Worm (Caenorhabditis elegans) whole organism, L4 larva: Measurements from ENCODE around the gene M05D6.1.

Experiments used
- F26F4.8 ChIP-seq: fragments of 200-800 bp; sonication (Bioruptor generic); conservative IDR thresholded peaks from 2 replicates; pipeline ENCODE4 v1.3.6; 2022; ENCODE audit warnings: missing genetic modification characterization, missing compliant biosample characterization
- F44E2.7 ChIP-seq: fragments of 200-800 bp; sonication (Bioruptor generic); IDR thresholded peaks from 2 replicates; pipeline ENCODE4 v2.1.2; 2022; ENCODE audit warnings: missing genetic modification characterization, missing compliant biosample characterization
- R02D3.7 ChIP-seq: fragments of 150-350 bp; sonication (generic microtip); optimal IDR thresholded peaks from 3 replicates; lab custom pipeline; 2014; ENCODE audit warnings: missing biosample characterization, missing genetic modification characterization
- Y5F2A.4 ChIP-seq: fragments of 200-800 bp; sonication (Bioruptor generic); optimal IDR thresholded peaks from 2 replicates; lab custom pipeline; 2018; ENCODE audit warnings: mild to moderate bottlenecking, missing genetic modification characterization, missing compliant biosample characterization
- aha-1 ChIP-seq: fragments of 150-350 bp; peaks from one replicate; lab custom pipeline; 2014; ENCODE audit warnings: missing biosample characterization, missing genetic modification characterization
- ama-1 ChIP-seq: fragments of 150-350 bp; optimal IDR thresholded peaks from 2 replicates; lab custom pipeline; 2014; ENCODE audit warnings: inconsistent platforms, mixed read lengths
- ceh-62 ChIP-seq: sonication (generic microtip); optimal IDR thresholded peaks from 2 replicates; lab custom pipeline; 2017; ENCODE audit warnings: missing biosample characterization, missing genetic modification characterization
- ces-1 ChIP-seq: fragments of 150-350 bp; sonication (generic microtip); optimal IDR thresholded peaks from 4 replicates; lab custom pipeline; 2014; ENCODE audit warnings: missing biosample characterization, missing genetic modification reagents, missing genetic modification characterization
- cey-2 ChIP-seq: sonication (generic microtip); optimal IDR thresholded peaks from 3 replicates; lab custom pipeline; 2017; ENCODE audit warnings: missing genetic modification characterization, mild to moderate bottlenecking, missing compliant biosample characterization, antibody characterized with exemption, borderline replicate concordance; ENCODE audit not compliant: insufficient read depth
- ctbp-1 ChIP-seq: fragments of 200-800 bp; sonication (Bioruptor generic); IDR thresholded peaks from 2 replicates; pipeline ENCODE4 v1.3.6; 2022; ENCODE audit warnings: missing genetic modification reagents, missing genetic modification characterization, missing compliant biosample characterization
- daf-16 ChIP-seq, 3 experiments: sonication (generic microtip); optimal IDR thresholded peaks; 2 replicates each; lab custom pipeline; 2016 to 2017; ENCODE audit warnings: missing genetic modification characterization in 3 of 3, missing genetic modification reagents in 3 of 3, mild to moderate bottlenecking in 2 of 3, missing compliant biosample characterization in 2 of 3, missing biosample characterization in 1 of 3, moderate library complexity in 1 of 3
- dmd-6 ChIP-seq: fragments of 200-800 bp; sonication (Bioruptor generic); IDR thresholded peaks from 2 replicates; pipeline ENCODE4 v1.3.6; 2022; ENCODE audit warnings: missing genetic modification reagents, missing genetic modification characterization, missing compliant biosample characterization
- dmd-8 ChIP-seq: fragments of 200-800 bp; sonication (Bioruptor generic); IDR thresholded peaks from 2 replicates; pipeline ENCODE4 v1.3.6; 2022; ENCODE audit warnings: missing genetic modification characterization, missing compliant biosample characterization
- duxl-1 ChIP-seq: sonication (generic microtip); optimal IDR thresholded peaks from 2 replicates; lab custom pipeline; 2016; ENCODE audit warnings: mild to moderate bottlenecking, missing genetic modification characterization, moderate library complexity, missing compliant biosample characterization; ENCODE audit not compliant: poor library complexity
- dve-1 ChIP-seq: sonication (generic microtip); optimal IDR thresholded peaks from 2 replicates; lab custom pipeline; 2017; ENCODE audit warnings: antibody characterized with exemption, mild to moderate bottlenecking, missing genetic modification characterization, missing compliant biosample characterization; ENCODE audit not compliant: insufficient read depth
- fkh-10 ChIP-seq: fragments of 150-350 bp; optimal IDR thresholded peaks from 2 replicates; lab custom pipeline; 2014; ENCODE audit warnings: missing biosample characterization, missing genetic modification reagents, missing genetic modification characterization
- hlh-11 ChIP-seq: fragments of 200-800 bp; sonication (Bioruptor generic); optimal IDR thresholded peaks from 2 replicates; lab custom pipeline; 2018; ENCODE audit warnings: mild to moderate bottlenecking, missing genetic modification characterization, missing compliant biosample characterization
- hlh-30 ChIP-seq: sonication (generic microtip); optimal IDR thresholded peaks from 2 replicates; lab custom pipeline; 2017; ENCODE audit warnings: antibody characterized with exemption, mild to moderate bottlenecking, missing genetic modification characterization, missing compliant biosample characterization; ENCODE audit not compliant: insufficient read depth
- jun-1 ChIP-seq: fragments of 150-350 bp; optimal IDR thresholded peaks from 2 replicates; lab custom pipeline; 2014; ENCODE audit warnings: missing biosample characterization, missing genetic modification reagents, missing genetic modification characterization
- lin-1 ChIP-seq: fragments of 200-800 bp; sonication (Bioruptor generic); IDR thresholded peaks from 2 replicates; pipeline ENCODE4 v1.3.6; 2022; ENCODE audit warnings: missing genetic modification reagents, missing genetic modification characterization, missing compliant biosample characterization
- lin-15B ChIP-seq: fragments of 150-350 bp; sonication (generic microtip); optimal IDR thresholded peaks from 3 replicates; lab custom pipeline; 2014; ENCODE audit warnings: missing biosample characterization, missing genetic modification characterization
- lin-29 ChIP-seq: fragments of 200-800 bp; sonication (Bioruptor generic); IDR thresholded peaks from 2 replicates; pipeline ENCODE4 v1.3.6; 2022; ENCODE audit warnings: missing genetic modification reagents, missing genetic modification characterization, missing compliant biosample characterization
- lin-38 ChIP-seq: fragments of 200-800 bp; sonication (Bioruptor generic); IDR thresholded peaks from 2 replicates; pipeline ENCODE4 v1.3.6; 2022; ENCODE audit warnings: missing genetic modification reagents, missing genetic modification characterization, missing compliant biosample characterization
- lsy-2 ChIP-seq, 2 experiments: fragments of 150-350 bp in 1 of 2; sonication (generic microtip) in 1 of 2; optimal IDR thresholded peaks; 2 replicates each; lab custom pipeline; 2014 to 2017; ENCODE audit warnings: missing biosample characterization in 2 of 2, missing genetic modification characterization in 2 of 2
- madf-5 ChIP-seq, 2 experiments: fragments of 200-800 bp; sonication (Bioruptor generic); IDR thresholded peaks; 2 replicates each; pipeline ENCODE4 v1.3.6; 2022; ENCODE audit warnings: missing compliant biosample characterization in 2 of 2, missing genetic modification characterization in 2 of 2
- nhr-10 ChIP-seq: fragments of 150-350 bp; optimal IDR thresholded peaks from 2 replicates; lab custom pipeline; 2014; ENCODE audit warnings: missing biosample characterization, missing genetic modification characterization
- nhr-25 ChIP-seq: sonication (generic microtip); optimal IDR thresholded peaks from 2 replicates; lab custom pipeline; 2017; ENCODE audit warnings: missing genetic modification characterization, mild to moderate bottlenecking, missing compliant biosample characterization, antibody characterized with exemption, moderate library complexity, borderline replicate concordance; ENCODE audit not compliant: insufficient read depth
- nhr-28 ChIP-seq: fragments of 150-350 bp; optimal IDR thresholded peaks from 2 replicates; lab custom pipeline; 2014; ENCODE audit warnings: missing biosample characterization, missing genetic modification characterization
- nhr-41 ChIP-seq: fragments of 200-800 bp; sonication (Bioruptor generic); IDR thresholded peaks from 2 replicates; pipeline ENCODE4 v1.3.6; 2022; ENCODE audit warnings: missing genetic modification reagents, missing genetic modification characterization, missing compliant biosample characterization
- nhr-48 ChIP-seq: sonication (generic microtip); optimal IDR thresholded peaks from 2 replicates; lab custom pipeline; 2016; ENCODE audit warnings: mild to moderate bottlenecking, missing genetic modification characterization, missing compliant biosample characterization
- nhr-6 ChIP-seq: fragments of 150-350 bp; optimal IDR thresholded peaks from 2 replicates; lab custom pipeline; 2014; ENCODE audit warnings: missing biosample characterization, missing genetic modification characterization
- nhr-76 ChIP-seq: fragments of 150-350 bp; optimal IDR thresholded peaks from 2 replicates; lab custom pipeline; 2014; ENCODE audit warnings: missing biosample characterization, missing genetic modification characterization
- saeg-2 ChIP-seq: fragments of 200-800 bp; sonication (Bioruptor generic); IDR thresholded peaks from 2 replicates; pipeline ENCODE4 v1.3.6; 2022; ENCODE audit warnings: missing genetic modification reagents, missing genetic modification characterization, missing compliant biosample characterization
- set-16 ChIP-seq: fragments of 200-800 bp; sonication (Bioruptor generic); IDR thresholded peaks from 2 replicates; pipeline ENCODE4 v1.3.6; 2022; ENCODE audit warnings: missing genetic modification reagents, missing genetic modification characterization, missing compliant biosample characterization
- tag-97 ChIP-seq: fragments of 200-800 bp; sonication (Bioruptor generic); IDR thresholded peaks from 2 replicates; pipeline ENCODE4 v1.3.6; 2022; ENCODE audit warnings: missing genetic modification characterization, missing compliant biosample characterization
- unc-130 ChIP-seq: sonication (generic microtip); optimal IDR thresholded peaks from 2 replicates; lab custom pipeline; 2016; ENCODE audit warnings: missing genetic modification reagents, missing genetic modification characterization, missing compliant biosample characterization
- unc-62 ChIP-seq, 3 experiments: fragments of 150-350 bp in 1 of 3; sonication (generic microtip); optimal IDR thresholded peaks in 2 of 3; peaks in 1 of 3; 1 replicate in 1 of 3; 2 replicates in 2 of 3; lab custom pipeline; 2014 to 2017; ENCODE audit warnings: missing biosample characterization in 3 of 3, missing genetic modification characterization in 3 of 3, missing genetic modification reagents in 3 of 3, missing genotype in 1 of 3
- vab-7 ChIP-seq: fragments of 200-800 bp; sonication (Bioruptor generic); IDR thresholded peaks from 2 replicates; pipeline ENCODE4 v1.3.6; 2022; ENCODE audit warnings: missing genetic modification reagents, missing genetic modification characterization, missing compliant biosample characterization

M05D6.1 gene

ce11 chrII:8508956-8509355 lies 33.8 kb upstream of the M05D6.1 start, which contains the start of gene T13H5.1:
T13H5.1 (minus strand) TSS chrII:8509056.
- TF ChIP-seq aha-1 (tag; lab: Kevin White, UChicago) (peak; percentile 12), jun-1 (no peak), F26F4.8 (GFP tag; lab: Robert Waterston, UW) (no peak), ctbp-1 (GFP tag; lab: Robert Waterston, UW) (no peak), unc-62 (GFP tag; optimal IDR thresholded peaks at IDR 0.05 in 1 of 2; lab: Kevin White, UChicago) (no peak), unc-62 (tag; optimal IDR thresholded peaks at IDR 0.05; lab: Kevin White, UChicago) (no peak), ceh-62 (tag; lab: Kevin White, UChicago) (no peak)

ce11 chrII:8506759-8507158 lies 31.6 kb upstream of the M05D6.1 start:
- TF ChIP-seq cey-2 (tag; lab: Kevin White, UChicago) (no peak), dmd-8 (GFP tag; lab: Robert Waterston, UW) (no peak), lin-1 (GFP tag; lab: Robert Waterston, UW) (no peak), nhr-25 (tag; lab: Kevin White, UChicago) (no peak), tag-97 (GFP tag; lab: Robert Waterston, UW) (no peak), ces-1 (GFP tag; lab: Kevin White, UChicago) (no peak), saeg-2 (no peak), F44E2.7 (no peak), nhr-41 (GFP tag; lab: Robert Waterston, UW) (no peak), dve-1 (peak; percentile 67), nhr-48 (peak; percentile 21), nhr-6 (tag; lab: Kevin White, UChicago) (no peak), nhr-28 (peak; percentile 16), set-16 (no peak), nhr-76 (tag; lab: Kevin White, UChicago) (no peak), lin-29 (no peak), hlh-30 (tag; lab: Kevin White, UChicago) (no peak), hlh-11 (tag; lab: Kevin White, UChicago) (peak; percentile 2), lin-38 (GFP tag; lab: Robert Waterston, UW) (no peak), fkh-10 (GFP tag; lab: Kevin White, UChicago) (no peak), Y5F2A.4 (GFP tag; lab: Kevin White, UChicago) (no peak), unc-130 (GFP tag; lab: Kevin White, UChicago) (no peak), duxl-1 (tag; lab: Kevin White, UChicago) (no peak), lsy-2 (tag; optimal IDR thresholded peaks at IDR 0.05; lab: Kevin White, UChicago) (no peak), daf-16 (GFP tag; optimal IDR thresholded peaks at IDR 0.05; lab: Kevin White, UChicago) (no peak), daf-16 (tag; optimal IDR thresholded peaks at IDR 0.05; lab: Kevin White, UChicago) (peak; percentile 35), madf-5 (GFP tag; IDR thresholded peaks at IDR 0.05; lab: Robert Waterston, UW) (no peak), aha-1 (tag; lab: Kevin White, UChicago) (no peak), dmd-6 (GFP tag; lab: Robert Waterston, UW) (peak; percentile 56; the same call in 1 of the 2 replicates), unc-62 (GFP tag; optimal IDR thresholded peaks at IDR 0.05 in 1 of 2; lab: Kevin White, UChicago) (peak in 1 of 2 experiments; percentile 87), unc-62 (tag; optimal IDR thresholded peaks at IDR 0.05; lab: Kevin White, UChicago) (no peak), lin-15B (tag; lab: Kevin White, UChicago) (no peak), vab-7 (GFP tag; lab: Robert Waterston, UW) (no peak), F26F4.8 (GFP tag; lab: Robert Waterston, UW) (no peak), ama-1 (no peak), R02D3.7 (tag; lab: Kevin White, UChicago) (no peak), nhr-10 (no peak)
- TF ChIP-seq, all 104 proteins: peak for 7
